Worm (Caenorhabditis elegans): Measurements from ENCODE around the gene T08G3.11.

ce11 chrV:16446191-16446590, 33.0 kb downstream of the T08G3.11 start:
- TF ChIP-seq fkh-8 (tag; optimal IDR thresholded peaks at IDR 0.05) (no peak), unc-62 (GFP tag; optimal IDR thresholded peaks at IDR 0.05) (no peak), lin-13 (GFP tag; optimal IDR thresholded peaks at IDR 0.05) (no peak), aly-2 (tag; optimal IDR thresholded peaks at IDR 0.05) (no peak), ztf-11 (tag; optimal IDR thresholded peaks at IDR 0.05) (no peak), mep-1 (tag; optimal IDR thresholded peaks at IDR 0.05) (no peak), ceh-88 (GFP tag; IDR thresholded peaks at IDR 0.05) (no peak), hlh-17 (GFP tag; optimal IDR thresholded peaks at IDR 0.05; ENCODE audit: borderline replicate concordance) (no peak), nhr-28 (tag; optimal IDR thresholded peaks at IDR 0.05) (no peak), lin-39 (tag; optimal IDR thresholded peaks at IDR 0.05) (no peak), unc-130 (tag; optimal IDR thresholded peaks at IDR 0.05) (no peak), aha-1 (tag; optimal IDR thresholded peaks at IDR 0.05) (no peak)
